Worm (Caenorhabditis elegans) whole organism, L4 larva: ENCODE measurements around the gene C17H12.8.

ENCODE experiments used
- D1046.2 ChIP-seq: fragments of 200-800 bp; sonication (Bioruptor generic); IDR thresholded peaks from 2 replicates; pipeline ENCODE4 v1.3.6; 2022; ENCODE audit warnings: missing genetic modification characterization, missing compliant biosample characterization
- F49E8.2 ChIP-seq: sonication (generic microtip); optimal IDR thresholded peaks from 2 replicates; lab custom pipeline; 2016; ENCODE audit warnings: missing compliant biosample characterization, mild to moderate bottlenecking, missing genetic modification characterization, borderline replicate concordance
- T20F7.1 ChIP-seq: fragments of 200-800 bp; sonication (Bioruptor generic); optimal IDR thresholded peaks from 2 replicates; lab custom pipeline; 2018; ENCODE audit warnings: mild to moderate bottlenecking, missing genetic modification characterization, missing compliant biosample characterization
- Y48G9A.11 ChIP-seq: fragments of 200-800 bp; sonication (Bioruptor generic); IDR thresholded peaks from 2 replicates; pipeline ENCODE4 v1.3.6; 2022; ENCODE audit warnings: missing genetic modification reagents, missing genetic modification characterization, missing compliant biosample characterization
- Y5F2A.4 ChIP-seq: fragments of 200-800 bp; sonication (Bioruptor generic); optimal IDR thresholded peaks from 2 replicates; lab custom pipeline; 2018; ENCODE audit warnings: mild to moderate bottlenecking, missing genetic modification characterization, missing compliant biosample characterization
- ZK546.5 ChIP-seq, 2 experiments: sonication (generic microtip); optimal IDR thresholded peaks; 2 replicates each; lab custom pipeline; 2017; ENCODE audit warnings: missing biosample characterization in 2 of 2, missing genetic modification characterization in 2 of 2
- aly-2 ChIP-seq: sonication (generic microtip); optimal IDR thresholded peaks from 2 replicates; lab custom pipeline; 2018; ENCODE audit warnings: missing biosample characterization, missing genetic modification characterization
- arid-1 ChIP-seq: fragments of 200-800 bp; sonication (Bioruptor generic); conservative IDR thresholded peaks from 2 replicates; pipeline ENCODE4 v1.3.6; 2022; ENCODE audit warnings: missing genetic modification reagents, missing genetic modification characterization, missing compliant biosample characterization
- ceh-20 ChIP-seq: fragments of 200-800 bp; sonication (Bioruptor generic); IDR thresholded peaks from 2 replicates; pipeline ENCODE4 v1.3.6; 2022; ENCODE audit warnings: missing genetic modification reagents, missing genetic modification characterization, missing compliant biosample characterization
- ceh-28 ChIP-seq: fragments of 150-350 bp; optimal IDR thresholded peaks from 2 replicates; lab custom pipeline; 2014; ENCODE audit warnings: missing biosample characterization, missing genetic modification reagents, missing genetic modification characterization
- ceh-44 ChIP-seq: fragments of 200-800 bp; sonication (Bioruptor generic); IDR thresholded peaks from 2 replicates; pipeline ENCODE4 v1.3.6; 2022; ENCODE audit warnings: missing genetic modification reagents, missing genetic modification characterization, missing compliant biosample characterization
- ceh-62 ChIP-seq: sonication (generic microtip); optimal IDR thresholded peaks from 2 replicates; lab custom pipeline; 2017; ENCODE audit warnings: missing biosample characterization, missing genetic modification characterization
- daf-12 ChIP-seq: fragments of 150-350 bp; optimal IDR thresholded peaks from 2 replicates; lab custom pipeline; 2014; ENCODE audit warnings: missing biosample characterization, missing genetic modification reagents, missing genetic modification characterization
- daf-8 ChIP-seq: fragments of 200-800 bp; sonication (Bioruptor generic); IDR thresholded peaks from 2 replicates; pipeline ENCODE4 v1.3.6; 2022; ENCODE audit warnings: missing genetic modification characterization, missing compliant biosample characterization
- dmd-6 ChIP-seq: fragments of 200-800 bp; sonication (Bioruptor generic); IDR thresholded peaks from 2 replicates; pipeline ENCODE4 v1.3.6; 2022; ENCODE audit warnings: missing genetic modification reagents, missing genetic modification characterization, missing compliant biosample characterization
- egl-27 ChIP-seq: sonication (generic microtip); optimal IDR thresholded peaks from 3 replicates; lab custom pipeline; 2017; ENCODE audit warnings: missing biosample characterization, missing genetic modification reagents, missing genetic modification characterization
- fkh-10 ChIP-seq: fragments of 150-350 bp; optimal IDR thresholded peaks from 2 replicates; lab custom pipeline; 2014; ENCODE audit warnings: missing biosample characterization, missing genetic modification reagents, missing genetic modification characterization
- fos-1 ChIP-seq: fragments of 150-350 bp; optimal IDR thresholded peaks from 2 replicates; lab custom pipeline; 2014; ENCODE audit warnings: missing biosample characterization, missing genetic modification characterization
- hif-1 ChIP-seq, 2 experiments: sonication (generic microtip); optimal IDR thresholded peaks; 2 replicates each; lab custom pipeline; 2016 to 2017; ENCODE audit warnings: missing compliant biosample characterization in 2 of 2, missing genetic modification characterization in 2 of 2, missing genetic modification reagents in 2 of 2, missing genotype in 2 of 2, mild to moderate bottlenecking in 1 of 2
- hlh-11 ChIP-seq: fragments of 200-800 bp; sonication (Bioruptor generic); optimal IDR thresholded peaks from 2 replicates; lab custom pipeline; 2018; ENCODE audit warnings: mild to moderate bottlenecking, missing genetic modification characterization, missing compliant biosample characterization
- hlh-30 ChIP-seq: sonication (generic microtip); optimal IDR thresholded peaks from 2 replicates; lab custom pipeline; 2017; ENCODE audit warnings: antibody characterized with exemption, mild to moderate bottlenecking, missing genetic modification characterization, missing compliant biosample characterization; ENCODE audit not compliant: insufficient read depth
- hmg-1.1 ChIP-seq: fragments of 200-800 bp; sonication (Bioruptor generic); IDR thresholded peaks from 2 replicates; pipeline ENCODE4 v1.3.6; 2022; ENCODE audit warnings: missing genetic modification reagents, missing genetic modification characterization, missing compliant biosample characterization
- lim-7 ChIP-seq: fragments of 200-800 bp; sonication (Bioruptor generic); IDR thresholded peaks from 2 replicates; pipeline ENCODE4 v1.3.6; 2022; ENCODE audit warnings: missing genetic modification characterization, missing compliant biosample characterization
- lin-39 ChIP-seq: fragments of 150-350 bp; optimal IDR thresholded peaks from 2 replicates; lab custom pipeline; 2014; ENCODE audit warnings: missing biosample characterization, missing genetic modification reagents, missing genetic modification characterization
- lir-3 ChIP-seq: sonication (generic microtip); optimal IDR thresholded peaks from 2 replicates; lab custom pipeline; 2016; ENCODE audit warnings: mild to moderate bottlenecking, missing genetic modification characterization, missing compliant biosample characterization
- lsy-2 ChIP-seq, 2 experiments: fragments of 150-350 bp in 1 of 2; sonication (generic microtip) in 1 of 2; optimal IDR thresholded peaks; 2 replicates each; lab custom pipeline; 2014 to 2017; ENCODE audit warnings: missing biosample characterization in 2 of 2, missing genetic modification characterization in 2 of 2
- madf-9 ChIP-seq: fragments of 200-800 bp; sonication (Bioruptor generic); conservative IDR thresholded peaks from 2 replicates; pipeline ENCODE4 v1.3.6; 2022; ENCODE audit warnings: missing genetic modification reagents, missing genetic modification characterization, missing compliant biosample characterization
- mdl-1 ChIP-seq, 2 experiments: fragments of 150-350 bp in 1 of 2; sonication (generic microtip) in 1 of 2; optimal IDR thresholded peaks; 2 replicates each; lab custom pipeline; 2014 to 2017; ENCODE audit warnings: missing biosample characterization in 2 of 2, missing genetic modification characterization in 2 of 2
- mdt-29 ChIP-seq: fragments of 200-800 bp; sonication (Bioruptor generic); IDR thresholded peaks from 2 replicates; pipeline ENCODE4 v1.3.6; 2022; ENCODE audit warnings: missing genetic modification reagents, missing genetic modification characterization, missing compliant biosample characterization
- mes-2 ChIP-seq: sonication (generic microtip); optimal IDR thresholded peaks from 2 replicates; lab custom pipeline; 2016; ENCODE audit warnings: missing genotype, mild to moderate bottlenecking, missing genetic modification characterization, missing compliant biosample characterization; ENCODE audit not compliant: poor library complexity, severe bottlenecking
- mxl-3 ChIP-seq: fragments of 200-800 bp; sonication (Bioruptor generic); optimal IDR thresholded peaks from 2 replicates; lab custom pipeline; 2018; ENCODE audit warnings: mild to moderate bottlenecking, missing genetic modification characterization, missing compliant biosample characterization
- nhr-102 ChIP-seq: sonication (generic microtip); optimal IDR thresholded peaks from 2 replicates; lab custom pipeline; 2016; ENCODE audit warnings: mild to moderate bottlenecking, missing genetic modification characterization, moderate library complexity, missing compliant biosample characterization
- nhr-11 ChIP-seq: fragments of 150-350 bp; optimal IDR thresholded peaks from 2 replicates; lab custom pipeline; 2014; ENCODE audit warnings: missing biosample characterization, missing genetic modification characterization
- nhr-111 ChIP-seq: fragments of 200-800 bp; sonication (Bioruptor generic); optimal IDR thresholded peaks from 2 replicates; lab custom pipeline; 2018; ENCODE audit warnings: mild to moderate bottlenecking, missing genetic modification characterization, missing compliant biosample characterization
- nhr-48 ChIP-seq: sonication (generic microtip); optimal IDR thresholded peaks from 2 replicates; lab custom pipeline; 2016; ENCODE audit warnings: mild to moderate bottlenecking, missing genetic modification characterization, missing compliant biosample characterization
- nhr-76 ChIP-seq: fragments of 150-350 bp; optimal IDR thresholded peaks from 2 replicates; lab custom pipeline; 2014; ENCODE audit warnings: missing biosample characterization, missing genetic modification characterization
- nhr-77 ChIP-seq: fragments of 150-350 bp; optimal IDR thresholded peaks from 2 replicates; lab custom pipeline; 2014; ENCODE audit warnings: missing biosample characterization, missing genetic modification characterization
- php-3 ChIP-seq: fragments of 200-800 bp; sonication (Bioruptor generic); IDR thresholded peaks from 2 replicates; pipeline ENCODE4 v1.3.6; 2022; ENCODE audit warnings: missing genetic modification reagents, missing genetic modification characterization, missing compliant biosample characterization
- pqm-1 ChIP-seq: sonication (generic microtip); optimal IDR thresholded peaks from 2 replicates; lab custom pipeline; 2017; ENCODE audit warnings: missing biosample characterization, missing genetic modification characterization
- rbr-2 ChIP-seq: sonication (generic microtip); optimal IDR thresholded peaks from 2 replicates; lab custom pipeline; 2016; ENCODE audit warnings: missing genotype, missing genetic modification characterization, missing compliant biosample characterization
- saeg-2 ChIP-seq: fragments of 200-800 bp; sonication (Bioruptor generic); IDR thresholded peaks from 2 replicates; pipeline ENCODE4 v1.3.6; 2022; ENCODE audit warnings: missing genetic modification reagents, missing genetic modification characterization, missing compliant biosample characterization
- sdz-12 ChIP-seq: fragments of 200-800 bp; sonication (Bioruptor generic); optimal IDR thresholded peaks from 2 replicates; lab custom pipeline; 2018; ENCODE audit warnings: mild to moderate bottlenecking, missing genetic modification characterization, missing compliant biosample characterization
- skn-1 ChIP-seq: fragments of 150-350 bp; optimal IDR thresholded peaks from 2 replicates; lab custom pipeline; 2014; ENCODE audit warnings: missing biosample characterization, missing genetic modification characterization
- snpc-1.2 ChIP-seq: fragments of 200-800 bp; sonication (Bioruptor generic); IDR thresholded peaks from 2 replicates; pipeline ENCODE4 v1.3.6; 2022; ENCODE audit warnings: missing genetic modification reagents, missing genetic modification characterization, missing compliant biosample characterization
- spr-3 ChIP-seq: fragments of 200-800 bp; sonication (Bioruptor generic); optimal IDR thresholded peaks from 2 replicates; lab custom pipeline; 2018; ENCODE audit warnings: mild to moderate bottlenecking, missing genetic modification characterization, missing compliant biosample characterization
- unc-130 ChIP-seq: sonication (generic microtip); optimal IDR thresholded peaks from 2 replicates; lab custom pipeline; 2016; ENCODE audit warnings: missing genetic modification reagents, missing genetic modification characterization, missing compliant biosample characterization
- unc-39 ChIP-seq: sonication (generic microtip); optimal IDR thresholded peaks from 2 replicates; lab custom pipeline; 2017; ENCODE audit warnings: missing biosample characterization, missing genetic modification characterization
- vab-7 ChIP-seq: fragments of 200-800 bp; sonication (Bioruptor generic); IDR thresholded peaks from 2 replicates; pipeline ENCODE4 v1.3.6; 2022; ENCODE audit warnings: missing genetic modification reagents, missing genetic modification characterization, missing compliant biosample characterization
- zag-1 ChIP-seq: fragments of 150-350 bp; optimal IDR thresholded peaks from 2 replicates; lab custom pipeline; 2014; ENCODE audit warnings: missing biosample characterization, missing genetic modification characterization
- zfp-2 ChIP-seq: sonication (generic microtip); optimal IDR thresholded peaks from 2 replicates; lab custom pipeline; 2016; ENCODE audit warnings: mild to moderate bottlenecking, missing genetic modification characterization, missing compliant biosample characterization
- zfp-3 ChIP-seq: fragments of 200-800 bp; sonication (Bioruptor generic); conservative IDR thresholded peaks from 2 replicates; pipeline ENCODE4 v1.3.6; 2022; ENCODE audit warnings: missing genetic modification reagents, missing genetic modification characterization, missing compliant biosample characterization
- zip-2 ChIP-seq: fragments of 150-350 bp; optimal IDR thresholded peaks from 2 replicates; lab custom pipeline; 2014; ENCODE audit warnings: missing biosample characterization, missing genetic modification characterization

Gene C17H12.8

ce11 chrIV:6839091-6839522, 20.6 kb downstream of the C17H12.8 start (continued):
- TF ChIP-seq F49E8.2 (no peak), nhr-102 (tag; lab: Kevin White, UChicago) (peak; percentile 71), unc-130 (GFP tag; lab: Kevin White, UChicago) (no peak), Y48G9A.11 (no peak), aly-2 (tag; lab: Kevin White, UChicago) (no peak), hif-1 (tag; optimal IDR thresholded peaks at IDR 0.05; lab: Kevin White, UChicago) (peak in 1 of 2 experiments; percentile 93), lir-3 (tag; lab: Kevin White, UChicago) (no peak), mes-2 (peak; percentile 1), php-3 (GFP tag; lab: Robert Waterston, UW) (peak; percentile 70), ceh-20 (GFP tag; lab: Robert Waterston, UW) (peak; percentile 79), D1046.2 (GFP tag; lab: Robert Waterston, UW) (no peak), zag-1 (tag; lab: Kevin White, UChicago) (no peak), spr-3 (GFP tag; lab: Kevin White, UChicago) (no peak), lim-7 (GFP tag; lab: Robert Waterston, UW) (no peak), lin-39 (tag; lab: Kevin White, UChicago) (no peak), egl-27 (tag; lab: Kevin White, UChicago) (no peak), ZK546.5 (tag; optimal IDR thresholded peaks at IDR 0.05; lab: Kevin White, UChicago) (no peak), unc-39 (tag; lab: Kevin White, UChicago) (no peak), fkh-10 (peak; percentile 33), fos-1 (tag; lab: Kevin White, UChicago) (no peak), madf-9 (GFP tag; lab: Robert Waterston, UW) (no peak), ceh-28 (tag; lab: Kevin White, UChicago) (no peak), Y5F2A.4 (no peak), T20F7.1 (GFP tag; lab: Kevin White, UChicago) (peak; percentile 55), mdl-1 (tag; optimal IDR thresholded peaks at IDR 0.05; lab: Kevin White, UChicago) (peak; percentile 28 to 62), lsy-2 (tag; optimal IDR thresholded peaks at IDR 0.05; lab: Kevin White, UChicago) (peak; percentile 48 to 80), mdt-29 (GFP tag; lab: Robert Waterston, UW) (no peak), nhr-77 (tag; lab: Kevin White, UChicago) (peak; percentile 52), nhr-111 (GFP tag; lab: Kevin White, UChicago) (no peak), pqm-1 (tag; lab: Kevin White, UChicago) (peak; percentile 46), mxl-3 (no peak), ceh-62 (tag; lab: Kevin White, UChicago) (no peak), daf-12 (no peak), zfp-3 (GFP tag; lab: Robert Waterston, UW) (no peak), rbr-2 (tag; lab: Kevin White, UChicago) (peak; percentile 82), dmd-6 (peak; percentile 94), hmg-1.1 (peak; percentile 79), nhr-48 (tag; lab: Kevin White, UChicago) (peak; percentile 88), nhr-76 (tag; lab: Kevin White, UChicago) (peak; percentile 56), snpc-1.2 (GFP tag; lab: Robert Waterston, UW) (no peak), zip-2 (peak; percentile 3), saeg-2 (GFP tag; lab: Robert Waterston, UW) (peak; percentile 70; the same call in 1 of the 2 replicates), daf-8 (GFP tag; lab: Robert Waterston, UW) (no peak), sdz-12 (GFP tag; lab: Kevin White, UChicago) (no peak), hlh-11 (tag; lab: Kevin White, UChicago) (peak; percentile 96), ceh-44 (GFP tag; lab: Robert Waterston, UW) (no peak), hlh-30 (tag; lab: Kevin White, UChicago) (peak; percentile 80), arid-1 (GFP tag; lab: Robert Waterston, UW) (no peak), vab-7 (GFP tag; lab: Robert Waterston, UW) (peak; percentile 27; the same call in 1 of the 2 replicates), skn-1 (tag; lab: Kevin White, UChicago) (no peak), zfp-2 (no peak), nhr-11 (tag; lab: Kevin White, UChicago) (peak; percentile 85)
